Worm (Caenorhabditis elegans) whole organism, L2 larva: ENCODE measurements around the gene asp-2.
A peak's percentile ranks its signal among the peaks of the same experiment; 100 is the strongest.

Experiments used
- C34F6.9 ChIP-seq: fragments of 150-350 bp; optimal IDR thresholded peaks from 2 replicates; lab custom pipeline; 2014; ENCODE audit warnings: missing biosample characterization, missing genetic modification characterization
- Y55F3AM.14 ChIP-seq: fragments of 200-800 bp; sonication (Bioruptor generic); optimal IDR thresholded peaks from 2 replicates; lab custom pipeline; 2018; ENCODE audit warnings: mild to moderate bottlenecking, missing genetic modification characterization, missing compliant biosample characterization
- ZK546.5 ChIP-seq: sonication (generic microtip); optimal IDR thresholded peaks from 2 replicates; lab custom pipeline; 2017; ENCODE audit warnings: missing biosample characterization, missing genetic modification characterization
- alr-1 ChIP-seq: fragments of 150-350 bp; optimal IDR thresholded peaks from 2 replicates; lab custom pipeline; 2014; ENCODE audit warnings: missing biosample characterization, missing genetic modification characterization
- ama-1 ChIP-seq: fragments of 150-350 bp; optimal IDR thresholded peaks from 2 replicates; lab custom pipeline; 2018; ENCODE audit warnings: inconsistent platforms
- ceh-16 ChIP-seq: fragments of 150-350 bp; optimal IDR thresholded peaks from 2 replicates; lab custom pipeline; 2014; ENCODE audit warnings: missing biosample characterization, missing genetic modification characterization
- dmd-4 ChIP-seq: sonication (generic microtip); optimal IDR thresholded peaks from 2 replicates; lab custom pipeline; 2017; ENCODE audit warnings: missing biosample characterization, missing genetic modification characterization
- elt-1 ChIP-seq: fragments of 150-350 bp; optimal IDR thresholded peaks from 2 replicates; lab custom pipeline; 2014; ENCODE audit warnings: missing biosample characterization, missing genetic modification characterization
- fos-1 ChIP-seq: fragments of 150-350 bp; optimal IDR thresholded peaks from 2 replicates; lab custom pipeline; 2014; ENCODE audit warnings: missing biosample characterization, missing genetic modification characterization
- lin-11 ChIP-seq: fragments of 150-350 bp; sonication (generic microtip); optimal IDR thresholded peaks from 2 replicates; lab custom pipeline; 2014; ENCODE audit warnings: missing biosample characterization, missing genetic modification characterization, inconsistent platforms, mixed read lengths
- lin-13 ChIP-seq: fragments of 150-350 bp; optimal IDR thresholded peaks from 2 replicates; lab custom pipeline; 2014; ENCODE audit warnings: missing biosample characterization, missing genetic modification reagents, missing genetic modification characterization
- lin-39 ChIP-seq: fragments of 150-350 bp; optimal IDR thresholded peaks from 2 replicates; lab custom pipeline; 2014; ENCODE audit warnings: missing biosample characterization, missing genetic modification reagents, missing genetic modification characterization
- mab-5 ChIP-seq: fragments of 150-350 bp; optimal IDR thresholded peaks from 2 replicates; lab custom pipeline; 2014; ENCODE audit warnings: missing biosample characterization, missing genetic modification characterization
- nhr-25 ChIP-seq: fragments of 150-350 bp; sonication (generic microtip); optimal IDR thresholded peaks from 3 replicates; lab custom pipeline; 2014; ENCODE audit warnings: missing biosample characterization, missing genetic modification characterization
- sma-3 ChIP-seq: sonication (generic microtip); optimal IDR thresholded peaks from 2 replicates; lab custom pipeline; 2016; ENCODE audit warnings: missing genetic modification reagents, missing genetic modification characterization, missing compliant biosample characterization
- sma-9 ChIP-seq, 2 experiments: fragments of 150-350 bp in 1 of 2; sonication (generic microtip) in 1 of 2; optimal IDR thresholded peaks; 2 replicates each; lab custom pipeline; 2014 to 2016; ENCODE audit warnings: missing genetic modification characterization in 2 of 2, mild to moderate bottlenecking in 1 of 2, missing biosample characterization in 1 of 2, missing compliant biosample characterization in 1 of 2, missing genetic modification reagents in 1 of 2, moderate library complexity in 1 of 2
- snpc-4 ChIP-seq: fragments of 150-350 bp; optimal IDR thresholded peaks from 2 replicates; lab custom pipeline; 2014; ENCODE audit warnings: missing biosample characterization, missing genetic modification characterization
- unc-62 ChIP-seq: fragments of 150-350 bp; optimal IDR thresholded peaks from 2 replicates; lab custom pipeline; 2014; ENCODE audit warnings: missing biosample characterization, missing genetic modification reagents, missing genetic modification characterization
- ztf-4 ChIP-seq: fragments of 150-350 bp; optimal IDR thresholded peaks from 2 replicates; lab custom pipeline; 2014; ENCODE audit warnings: missing biosample characterization, missing genetic modification characterization

The asp-2 gene

ce11 chrV:9249932-9250331 lies 47.1 kb downstream of the asp-2 start, which contains the start of gene ptd-2:
TSS of gene ptd-2 (plus strand) at chrV:9250232.
- TF ChIP-seq snpc-4: no peak
- no peak for TF ChIP-seq nhr-25 (tag; lab: Kevin White, UChicago)
- TF ChIP-seq ZK546.5 (tag; lab: Kevin White, UChicago): no peak
- TF ChIP-seq ama-1: no peak
- TF ChIP-seq lin-39 (tag; lab: Kevin White, UChicago): no peak
- no peak for TF ChIP-seq lin-13
- TF ChIP-seq C34F6.9 (tag; lab: Kevin White, UChicago): no peak
- no peak for TF ChIP-seq elt-1 (tag; lab: Kevin White, UChicago)
- no peak for TF ChIP-seq ceh-16
- no peak for TF ChIP-seq lin-11 (tag; lab: Kevin White, UChicago)
- no peak for TF ChIP-seq alr-1 (tag; lab: Kevin White, UChicago)
- no peak for TF ChIP-seq Y55F3AM.14 (GFP tag; lab: Kevin White, UChicago)
- TF ChIP-seq, all 48 proteins: peak for 0

ce11 chrV:9254012-9254696 lies 51.3 kb downstream of the asp-2 start, which contains the start of gene F07C3.9:
TSS of gene F07C3.9 (minus strand) at chrV:9254646.
- TF ChIP-seq fos-1 (tag; lab: Kevin White, UChicago) (peak; percentile 51), sma-3 (GFP tag; lab: Kevin White, UChicago) (no peak), sma-9 (GFP tag; optimal IDR thresholded peaks at IDR 0.05; lab: Kevin White, UChicago) (peak; percentile 16), sma-9 (tag; optimal IDR thresholded peaks at IDR 0.05; lab: Kevin White, UChicago) (no peak), ama-1 (no peak), mab-5 (tag; lab: Kevin White, UChicago) (no peak), dmd-4 (tag; lab: Kevin White, UChicago) (no peak), ztf-4 (no peak), unc-62 (GFP tag; lab: Kevin White, UChicago) (no peak)
